Worm (Caenorhabditis elegans) whole organism, early embryonic: ENCODE data around the gene kin-18.

Experiments used
- F13C5.2 ChIP-seq: sonication (generic microtip); optimal IDR thresholded peaks from 2 replicates; lab custom pipeline; 2017; ENCODE audit warnings: mild to moderate bottlenecking, missing genetic modification characterization, inconsistent platforms, missing compliant biosample characterization
- ama-1 ChIP-seq: fragments of 150-350 bp; optimal IDR thresholded peaks from 2 replicates; lab custom pipeline; 2014
- ceh-13 ChIP-seq: fragments of 200-800 bp; sonication (Bioruptor generic); optimal IDR thresholded peaks from 2 replicates; lab custom pipeline; 2018; ENCODE audit warnings: mild to moderate bottlenecking, missing genetic modification characterization, missing compliant biosample characterization
- ets-7 ChIP-seq: sonication (generic microtip); optimal IDR thresholded peaks from 2 replicates; lab custom pipeline; 2016; ENCODE audit warnings: missing genotype, missing genetic modification characterization, missing compliant biosample characterization
- flt-1 ChIP-seq: fragments of 200-800 bp; sonication (Bioruptor generic); IDR thresholded peaks from 2 replicates; pipeline ENCODE4 v1.3.6; 2022; ENCODE audit warnings: missing genetic modification characterization, missing compliant biosample characterization
- hmbx-1 ChIP-seq: sonication (generic microtip); optimal IDR thresholded peaks from 2 replicates; lab custom pipeline; 2016; ENCODE audit warnings: mild to moderate bottlenecking, missing genetic modification characterization, missing compliant biosample characterization
- hmg-4 ChIP-seq: fragments of 200-800 bp; sonication (Bioruptor generic); optimal IDR thresholded peaks from 2 replicates; lab custom pipeline; 2018; ENCODE audit warnings: mild to moderate bottlenecking, missing genetic modification characterization, missing compliant biosample characterization
- pes-1 ChIP-seq: fragments of 200-800 bp; sonication (Bioruptor generic); IDR thresholded peaks from 2 replicates; pipeline ENCODE4 v1.3.6; 2022; ENCODE audit warnings: missing genetic modification reagents, missing genetic modification characterization, missing compliant biosample characterization
- tbx-11 ChIP-seq: fragments of 200-800 bp; sonication (Bioruptor generic); IDR thresholded peaks from 2 replicates; pipeline ENCODE4 v1.3.6; 2022; ENCODE audit warnings: missing genetic modification characterization, missing compliant biosample characterization
- tbx-37 ChIP-seq: fragments of 200-800 bp; sonication (Bioruptor generic); conservative IDR thresholded peaks from 2 replicates; pipeline ENCODE4 v1.3.6; 2022; ENCODE audit warnings: missing genetic modification reagents, missing genetic modification characterization, missing compliant biosample characterization
- tra-4 ChIP-seq: sonication (generic microtip); optimal IDR thresholded peaks from 2 replicates; lab custom pipeline; 2017; ENCODE audit warnings: missing genetic modification characterization, missing compliant biosample characterization

- no peak for TF ChIP-seq tbx-37 (GFP tag; lab: Robert Waterston, UW)
- TF ChIP-seq ama-1 (lab: Kevin White, UChicago): no peak
- TF ChIP-seq ceh-13 (GFP tag; lab: Kevin White, UChicago): no peak
- no peak for TF ChIP-seq flt-1 (GFP tag; lab: Robert Waterston, UW)
- TF ChIP-seq pes-1 (GFP tag; lab: Robert Waterston, UW): no peak
- TF ChIP-seq tbx-11 (GFP tag; lab: Robert Waterston, UW): no peak
- no peak for TF ChIP-seq hmbx-1 (tag; lab: Kevin White, UChicago)
- no peak for TF ChIP-seq hmg-4 (GFP tag; lab: Kevin White, UChicago)
- no peak for TF ChIP-seq ets-7
- no peak for TF ChIP-seq tra-4 (tag; lab: Kevin White, UChicago)
- no peak for TF ChIP-seq F13C5.2 (tag; lab: Kevin White, UChicago)
Measured at ce11 chrIII:6105897-6106296, 12.5 kb upstream of the kin-18 start.
